Fruit fly (Drosophila melanogaster) whole organism, embryonic: Measurements from ENCODE around the gene CG14300.

Experiments
- B-H2 ChIP-seq: fragments of 200-800 bp; sonication (Bioruptor generic); optimal IDR thresholded peaks from 2 replicates; lab custom pipeline; 2018; ENCODE audit warnings: missing biosample characterization, mild to moderate bottlenecking, missing genetic modification characterization
- BtbVII ChIP-seq: fragments of 200-800 bp; sonication (Bioruptor generic); optimal IDR thresholded peaks from 3 replicates; lab custom pipeline; 2017; ENCODE audit warnings: missing biosample characterization, mild to moderate bottlenecking, missing genetic modification characterization
- CG10366 ChIP-seq: fragments of 200-800 bp; sonication (Bioruptor generic); IDR thresholded peaks from 2 replicates; pipeline ENCODE4 v1.3.6; 2022; ENCODE audit warnings: missing biosample characterization, missing genetic modification characterization
- CG11398 ChIP-seq: fragments of 200-800 bp; sonication (Bioruptor generic); optimal IDR thresholded peaks from 2 replicates; lab custom pipeline; 2016; ENCODE audit warnings: missing biosample characterization, missing genetic modification characterization
- CG11456 ChIP-seq: fragments of 200-800 bp; sonication (Bioruptor generic); IDR thresholded peaks from 3 replicates; pipeline ENCODE4 v1.3.6; 2022; ENCODE audit warnings: missing biosample characterization, missing genetic modification characterization
- CG11504 ChIP-seq: fragments of 200-800 bp; sonication (Bioruptor generic); optimal IDR thresholded peaks from 3 replicates; lab custom pipeline; 2019; ENCODE audit warnings: missing biosample characterization, mild to moderate bottlenecking, missing genetic modification characterization, moderate library complexity
- CG12659 ChIP-seq: fragments of 200-800 bp; sonication (Bioruptor generic); optimal IDR thresholded peaks from 3 replicates; lab custom pipeline; 2017; ENCODE audit warnings: mild to moderate bottlenecking, missing biosample characterization, missing genetic modification reagents, missing genetic modification characterization
- CG13424 ChIP-seq: fragments of 200-800 bp; sonication (Bioruptor generic); optimal IDR thresholded peaks from 2 replicates; lab custom pipeline; 2019; ENCODE audit warnings: missing biosample characterization, mild to moderate bottlenecking, missing genetic modification characterization, moderate library complexity
- CG14860 ChIP-seq: fragments of 200-800 bp; sonication (Bioruptor generic); IDR thresholded peaks from 3 replicates; pipeline ENCODE4 v1.3.6; 2022; ENCODE audit warnings: missing biosample characterization, missing genetic modification characterization; ENCODE audit not compliant: partially characterized antibody
- CG15514 ChIP-seq: fragments of 200-800 bp; sonication (Bioruptor generic); optimal IDR thresholded peaks from 3 replicates; lab custom pipeline; 2017; ENCODE audit warnings: missing biosample characterization, missing genetic modification characterization, mild to moderate bottlenecking, moderate library complexity, missing genetic modification reagents
- CG17385 ChIP-seq: fragments of 200-800 bp; sonication (Bioruptor generic); optimal IDR thresholded peaks from 3 replicates; lab custom pipeline; 2018; ENCODE audit warnings: missing biosample characterization, mild to moderate bottlenecking, missing genetic modification characterization
- CG17802 ChIP-seq: fragments of 200-800 bp; sonication (Bioruptor generic); optimal IDR thresholded peaks from 2 replicates; lab custom pipeline; 2018; ENCODE audit warnings: missing biosample characterization, mild to moderate bottlenecking, missing genetic modification characterization, moderate library complexity
- CG1792 ChIP-seq: fragments of 200-800 bp; sonication (Bioruptor generic); optimal IDR thresholded peaks from 2 replicates; lab custom pipeline; 2016; ENCODE audit warnings: missing biosample characterization, missing genetic modification characterization
- CG18262 ChIP-seq: fragments of 200-800 bp; optimal IDR thresholded peaks from 3 replicates; lab custom pipeline; 2019; ENCODE audit warnings: missing biosample characterization, mild to moderate bottlenecking, missing genetic modification characterization, moderate library complexity
- CG2199 ChIP-seq: fragments of 200-800 bp; sonication (Bioruptor generic); IDR thresholded peaks from 3 replicates; pipeline ENCODE4 v1.3.6; 2022; ENCODE audit warnings: missing biosample characterization, missing genetic modification characterization
- CG30431 ChIP-seq: fragments of 200-800 bp; sonication (Bioruptor generic); optimal IDR thresholded peaks from 2 replicates; lab custom pipeline; 2017; ENCODE audit warnings: missing biosample characterization, missing genetic modification characterization
- CG43689 ChIP-seq: fragments of 200-800 bp; sonication (Bioruptor generic); IDR thresholded peaks from 2 replicates; pipeline ENCODE4 v1.3.6; 2022; ENCODE audit warnings: missing biosample characterization, missing genetic modification characterization
- CG8924 ChIP-seq: fragments of 200-800 bp; optimal IDR thresholded peaks from 3 replicates; lab custom pipeline; 2019; ENCODE audit warnings: missing biosample characterization, mild to moderate bottlenecking, missing genetic modification characterization, moderate library complexity
- CG9727 ChIP-seq: fragments of 200-800 bp; sonication (Bioruptor generic); optimal IDR thresholded peaks from 3 replicates; lab custom pipeline; 2017; ENCODE audit warnings: missing biosample characterization, mild to moderate bottlenecking, missing genetic modification characterization
- CG9797 ChIP-seq: fragments of 200-800 bp; sonication (Bioruptor generic); optimal IDR thresholded peaks from 3 replicates; lab custom pipeline; 2018; ENCODE audit warnings: missing biosample characterization, mild to moderate bottlenecking, missing genetic modification characterization
- CHES-1-like ChIP-seq: fragments of 200-800 bp; sonication (Bioruptor generic); optimal IDR thresholded peaks from 2 replicates; lab custom pipeline; 2016; ENCODE audit warnings: missing biosample characterization, missing genetic modification characterization
- HLH4C ChIP-seq: fragments of 200-800 bp; sonication (Bioruptor generic); IDR thresholded peaks from 3 replicates; pipeline ENCODE4 v1.3.6; 2022; ENCODE audit warnings: missing biosample characterization, missing genetic modification characterization; ENCODE audit not compliant: partially characterized antibody
- HmgD ChIP-seq: fragments of 200-800 bp; sonication (Bioruptor generic); optimal IDR thresholded peaks from 3 replicates; lab custom pipeline; 2016; ENCODE audit warnings: missing biosample characterization, missing genetic modification characterization
- Kr ChIP-seq: fragments of 200-800 bp; sonication (Bioruptor generic); optimal IDR thresholded peaks from 2 replicates; lab custom pipeline; 2017; ENCODE audit warnings: missing biosample characterization, mild to moderate bottlenecking, missing genetic modification characterization
- Lim3 ChIP-seq: fragments of 200-800 bp; sonication (Bioruptor generic); IDR thresholded peaks from 2 replicates; pipeline ENCODE4 v1.3.6; 2022; ENCODE audit warnings: missing biosample characterization, missing genetic modification characterization
- MBD-R2 ChIP-seq: fragments of 200-800 bp; sonication (Bioruptor generic); IDR thresholded peaks from 2 replicates; pipeline ENCODE4 v1.3.6; 2022; ENCODE audit warnings: missing biosample characterization, missing genetic modification characterization
- Meics ChIP-seq: fragments of 200-800 bp; sonication (Bioruptor generic); optimal IDR thresholded peaks from 2 replicates; lab custom pipeline; 2017; ENCODE audit warnings: missing biosample characterization, mild to moderate bottlenecking, missing genetic modification characterization
- Sry-β ChIP-seq: fragments of 200-800 bp; sonication (Bioruptor generic); optimal IDR thresholded peaks from 2 replicates; lab custom pipeline; 2018; ENCODE audit warnings: missing biosample characterization, mild to moderate bottlenecking, missing genetic modification characterization, moderate library complexity
- chinmo ChIP-seq: fragments of 200-800 bp; sonication (Bioruptor generic); IDR thresholded peaks from 4 replicates; pipeline ENCODE4 v1.3.6; 2022; ENCODE audit warnings: missing biosample characterization, missing genetic modification characterization; ENCODE audit not compliant: partially characterized antibody
- fd64A ChIP-seq: fragments of 200-800 bp; sonication (Bioruptor generic); optimal IDR thresholded peaks from 3 replicates; lab custom pipeline; 2018; ENCODE audit warnings: missing biosample characterization, mild to moderate bottlenecking, missing genetic modification characterization
- grn ChIP-seq: fragments of 200-800 bp; sonication (Bioruptor generic); optimal IDR thresholded peaks from 3 replicates; lab custom pipeline; 2017; ENCODE audit warnings: missing biosample characterization, missing genetic modification characterization
- hb ChIP-seq: fragments of 200-800 bp; sonication (Bioruptor generic); IDR thresholded peaks from 3 replicates; pipeline ENCODE4 v1.3.6; 2022; ENCODE audit warnings: missing biosample characterization, missing genetic modification characterization; ENCODE audit not compliant: partially characterized antibody
- inv ChIP-seq: fragments of 200-800 bp; sonication (Bioruptor generic); IDR thresholded peaks from 2 replicates; pipeline ENCODE4 v1.3.6; 2022; ENCODE audit warnings: missing biosample characterization, missing genetic modification characterization; ENCODE audit not compliant: partially characterized antibody
- mirr ChIP-seq: fragments of 200-800 bp; sonication (Bioruptor generic); optimal IDR thresholded peaks from 3 replicates; lab custom pipeline; 2018; ENCODE audit warnings: missing biosample characterization, mild to moderate bottlenecking, missing genetic modification characterization
- nerfin-1 ChIP-seq: fragments of 200-800 bp; sonication (Bioruptor generic); optimal IDR thresholded peaks from 3 replicates; lab custom pipeline; 2019; ENCODE audit warnings: missing biosample characterization, mild to moderate bottlenecking, missing genetic modification characterization, moderate library complexity
- pan ChIP-seq, 4 experiments: fragments of >200 bp in 3 of 4; fragments of 200-800 bp in 1 of 4; sonication (Bioruptor generic) in 1 of 4; optimal IDR thresholded peaks in 3 of 4; IDR thresholded peaks in 1 of 4; 2 replicates each; pipeline versions ENCODE4 v1.3.6 to Lab custom; 2017 to 2022; ENCODE audit warnings: missing biosample characterization in 2 of 4, missing genetic modification characterization in 2 of 4, mixed read lengths in 1 of 4
- peb ChIP-seq: fragments of 200-800 bp; sonication (Bioruptor generic); IDR thresholded peaks from 2 replicates; pipeline ENCODE4 v1.3.6; 2022; ENCODE audit warnings: missing biosample characterization, missing genetic modification characterization
- phol ChIP-seq: fragments of 200-800 bp; sonication (Bioruptor generic); optimal IDR thresholded peaks from 3 replicates; lab custom pipeline; 2018; ENCODE audit warnings: missing biosample characterization, mild to moderate bottlenecking, missing genetic modification characterization, moderate library complexity
- pita ChIP-seq: fragments of 200-800 bp; sonication (Bioruptor generic); optimal IDR thresholded peaks from 2 replicates; lab custom pipeline; 2017; ENCODE audit warnings: missing biosample characterization, mild to moderate bottlenecking, missing genetic modification characterization
- pum ChIP-seq: fragments of 200-800 bp; sonication (Bioruptor generic); optimal IDR thresholded peaks from 2 replicates; lab custom pipeline; 2016; ENCODE audit warnings: missing biosample characterization, missing genetic modification characterization
- pzg ChIP-seq: fragments of 200-800 bp; sonication (Bioruptor generic); optimal IDR thresholded peaks from 3 replicates; lab custom pipeline; 2018; ENCODE audit warnings: missing biosample characterization, mild to moderate bottlenecking, missing genetic modification characterization, moderate library complexity
- ro ChIP-seq: fragments of 200-800 bp; sonication (Bioruptor generic); IDR thresholded peaks from 2 replicates; pipeline ENCODE4 v1.3.6; 2022; ENCODE audit warnings: missing biosample characterization, missing genetic modification characterization
- run ChIP-seq: fragments of 200-800 bp; sonication (Bioruptor generic); optimal IDR thresholded peaks from 3 replicates; lab custom pipeline; 2018; ENCODE audit warnings: missing biosample characterization, mild to moderate bottlenecking, missing genetic modification characterization
- sens ChIP-seq: fragments of 200-800 bp; sonication (Bioruptor generic); peaks from one replicate; lab custom pipeline; 2016; ENCODE audit warnings: missing biosample characterization, missing genetic modification characterization
- slbo ChIP-seq: fragments of 200-800 bp; sonication (Bioruptor generic); IDR thresholded peaks from 2 replicates; pipeline ENCODE4 v1.3.6; 2022; ENCODE audit warnings: missing biosample characterization, missing genetic modification characterization
- stwl ChIP-seq: fragments of 200-800 bp; sonication (Bioruptor generic); optimal IDR thresholded peaks from 3 replicates; lab custom pipeline; 2018; ENCODE audit warnings: missing biosample characterization, mild to moderate bottlenecking, missing genetic modification characterization, moderate library complexity
- z ChIP-seq: fragments of 200-800 bp; sonication (Bioruptor generic); IDR thresholded peaks from 3 replicates; pipeline ENCODE4 v1.3.6; 2022; ENCODE audit warnings: missing biosample characterization, missing genetic modification characterization
- zfh1 ChIP-seq: fragments of 200-800 bp; sonication (Bioruptor generic); IDR thresholded peaks from 3 replicates; pipeline ENCODE4 v1.3.6; 2022; ENCODE audit warnings: missing biosample characterization, missing genetic modification characterization

Gene CG14300

dm6 chr3R:18738705-18739434, 45.4 kb upstream of the CG14300 start (continued):
- TF ChIP-seq CG11456 (GFP tag; lab: Robert Waterston, UW) (no peak), hb (GFP tag; lab: Robert Waterston, UW) (0 out of 3 replicates have a peak, but pooled peaks have one; percentile 52), phol (tag; lab: Kevin White, UChicago) (peak; percentile 20), CG11504 (tag; lab: Kevin White, UChicago) (peak; percentile 29), sens (GFP tag; lab: Kevin White, UChicago) (peak; percentile 56), CG43689 (GFP tag; lab: Robert Waterston, UW) (no peak), zfh1 (0 out of 3 replicates have a peak, but pooled peaks have one; percentile 26), CG14860 (no peak), grn (GFP tag; lab: Kevin White, UChicago) (no peak), mirr (GFP tag; lab: Kevin White, UChicago) (no peak), z (GFP tag; lab: Robert Waterston, UW) (no peak), ro (GFP tag; lab: Robert Waterston, UW) (no peak), CHES-1-like (GFP tag; lab: Kevin White, UChicago) (no peak), CG13424 (tag; lab: Kevin White, UChicago) (no peak), chinmo (no peak), pita (no peak)

DNA sequence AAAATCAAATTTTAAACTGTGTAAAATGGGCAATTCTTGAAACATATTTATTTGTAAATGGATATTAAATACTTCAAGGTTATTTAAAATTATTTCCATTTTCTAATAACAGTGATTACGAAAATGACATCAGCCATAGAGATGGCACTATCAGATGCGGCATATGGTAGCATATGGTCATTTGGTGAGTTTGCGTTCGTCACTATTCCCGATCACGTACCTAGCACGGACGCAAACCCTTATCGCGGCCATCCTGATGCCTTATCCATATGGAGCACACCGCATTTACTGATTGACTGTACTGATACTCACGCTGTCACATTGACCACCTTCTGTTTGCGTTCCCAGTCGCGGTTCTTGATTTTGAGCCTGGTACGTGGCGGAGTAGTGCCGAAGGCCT, 44.6 kb upstream of the CG14300 start:
- TF ChIP-seq run (tag; lab: Kevin White, UChicago) (no peak), pzg (GFP tag; lab: Kevin White, UChicago) (no peak), BtbVII (no peak), CG18262 (no peak), stwl (tag; lab: Kevin White, UChicago) (peak; percentile 68), nerfin-1 (tag; lab: Kevin White, UChicago) (no peak), CG8924 (tag; lab: Kevin White, UChicago) (no peak), pan (optimal IDR thresholded peaks at IDR 0.05; lab: Kevin White, UChicago) (no peak), pan (GFP tag; optimal IDR thresholded peaks at IDR 0.05 in 1 of 2, IDR thresholded peaks at IDR 0.05 in 1 of 2) (peak in 1 of 2 experiments; percentile 6), CG15514 (GFP tag; lab: Kevin White, UChicago) (no peak), CG12659 (GFP tag; lab: Kevin White, UChicago) (no peak), CG17385 (no peak), fd64A (no peak), Sry-β (no peak), slbo (GFP tag; lab: Robert Waterston, UW) (peak; percentile 41; the same call in 1 of the 2 replicates), CG1792 (GFP tag; lab: Kevin White, UChicago) (no peak), B-H2 (no peak), MBD-R2 (no peak), CG2199 (GFP tag; lab: Robert Waterston, UW) (0 out of 3 replicates have a peak, but pooled peaks have one; percentile 27), mirr (GFP tag; lab: Kevin White, UChicago) (no peak), CG9797 (GFP tag; lab: Kevin White, UChicago) (no peak), CG17802 (tag; lab: Kevin White, UChicago) (no peak), HmgD (GFP tag; lab: Kevin White, UChicago) (no peak), CG10366 (no peak), peb (no peak), pum (no peak), CG11398 (GFP tag; lab: Kevin White, UChicago) (no peak), CG30431 (GFP tag; lab: Kevin White, UChicago) (no peak), HLH4C (GFP tag; lab: Robert Waterston, UW) (no peak), Kr (GFP tag; lab: Kevin White, UChicago) (no peak), inv (GFP tag; lab: Robert Waterston, UW) (peak; percentile 19; the same call in 1 of the 2 replicates), Lim3 (no peak), Meics (GFP tag; lab: Kevin White, UChicago) (peak; percentile 97), CG9727 (GFP tag; lab: Kevin White, UChicago) (no peak)
